Worm (Caenorhabditis elegans) whole organism, young adult: ENCODE results near the gene R07E5.6.

Experiments used
- cebp-1 ChIP-seq, 2 experiments: fragments of 200-800 bp in 1 of 2; sonication (Bioruptor generic) in 1 of 2; sonication (generic microtip) in 1 of 2; IDR thresholded peaks in 1 of 2; optimal IDR thresholded peaks in 1 of 2; 2 replicates each; pipeline versions ENCODE4 v1.3.6 to Lab custom; 2017 to 2022; ENCODE audit warnings: missing compliant biosample characterization in 2 of 2, missing genetic modification characterization in 2 of 2, mild to moderate bottlenecking in 1 of 2, missing genetic modification reagents in 1 of 2, moderate library complexity in 1 of 2
- mes-4 ChIP-seq: sonication (generic microtip); optimal IDR thresholded peaks from 2 replicates; lab custom pipeline; 2016; ENCODE audit warnings: missing genotype, missing genetic modification characterization, missing compliant biosample characterization
- pha-4 ChIP-seq: fragments of 150-350 bp; sonication (generic microtip); optimal IDR thresholded peaks from 2 replicates; lab custom pipeline; 2014; ENCODE audit warnings: missing biosample characterization, missing genetic modification reagents, missing genetic modification characterization
- snpc-4 ChIP-seq, 5 experiments: fragments of 150-350 bp in 1 of 5; sonication (generic microtip) in 4 of 5; optimal IDR thresholded peaks; 2 replicates each; lab custom pipeline; 2014 to 2018; ENCODE audit warnings: missing genetic modification characterization in 5 of 5, missing biosample characterization in 3 of 5, antibody characterized with exemption in 2 of 5, mild to moderate bottlenecking in 2 of 5, missing compliant biosample characterization in 2 of 5, missing genotype in 2 of 5, moderate library complexity in 2 of 5, missing genetic modification reagents in 1 of 5
- tbp1 ChIP-seq: fragments of 200-800 bp; sonication (Bioruptor generic); optimal IDR thresholded peaks from 2 replicates; lab custom pipeline; 2018; ENCODE audit warnings: mild to moderate bottlenecking, missing genetic modification characterization, missing compliant biosample characterization
- unc-62 ChIP-seq: fragments of 150-350 bp; optimal IDR thresholded peaks from 2 replicates; lab custom pipeline; 2014; ENCODE audit warnings: missing biosample characterization, missing genetic modification reagents, missing genetic modification characterization

ce11 chrIII:4429402-4429801 lies 30.8 kb downstream of the R07E5.6 start, which contains the start of gene C28A5.6:
- TF ChIP-seq mes-4 (tag; lab: Kevin White, UChicago) (no peak), cebp-1 (GFP tag; IDR thresholded peaks at IDR 0.05; lab: Robert Waterston, UW) (no peak), cebp-1 (tag; optimal IDR thresholded peaks at IDR 0.05; lab: Kevin White, UChicago) (no peak), pha-4 (tag; lab: Kevin White, UChicago) (no peak), snpc-4 (GFP tag; optimal IDR thresholded peaks at IDR 0.05; lab: Kevin White, UChicago) (no peak), snpc-4 (tag; optimal IDR thresholded peaks at IDR 0.05; lab: Kevin White, UChicago) (no peak), tbp1 (no peak), unc-62 (GFP tag; lab: Kevin White, UChicago) (no peak)
